Fruit fly (Drosophila melanogaster) whole organism, embryonic: Measurements from ENCODE around the gene Gdh.

Experiments used
- Antp ChIP-seq: fragments of 200-800 bp; sonication (Bioruptor generic); optimal IDR thresholded peaks from 3 replicates; lab custom pipeline; 2016; ENCODE audit warnings: missing biosample characterization, missing genetic modification characterization
- Awh ChIP-seq: fragments of 200-800 bp; sonication (Bioruptor generic); IDR thresholded peaks from 2 replicates; pipeline ENCODE4, ENCODE4 v1.3.6; 2022; ENCODE audit warnings: missing biosample characterization, missing genetic modification characterization
- CG10366 ChIP-seq: fragments of 200-800 bp; sonication (Bioruptor generic); IDR thresholded peaks from 2 replicates; pipeline ENCODE4 v1.3.6; 2022; ENCODE audit warnings: missing biosample characterization, missing genetic modification characterization
- CG11504 ChIP-seq: fragments of 200-800 bp; sonication (Bioruptor generic); optimal IDR thresholded peaks from 3 replicates; lab custom pipeline; 2019; ENCODE audit warnings: missing biosample characterization, mild to moderate bottlenecking, missing genetic modification characterization, moderate library complexity
- CG12299 ChIP-seq: fragments of 200-800 bp; sonication (Bioruptor generic); optimal IDR thresholded peaks from 2 replicates; lab custom pipeline; 2018; ENCODE audit warnings: missing biosample characterization, mild to moderate bottlenecking, missing genetic modification characterization
- CG12744 ChIP-seq: fragments of 200-800 bp; sonication (Bioruptor generic); optimal IDR thresholded peaks from 2 replicates; lab custom pipeline; 2016; ENCODE audit warnings: missing biosample characterization, missing genetic modification characterization
- CG12769 ChIP-seq: fragments of 200-800 bp; sonication (Bioruptor generic); optimal IDR thresholded peaks from 2 replicates; lab custom pipeline; 2019; ENCODE audit warnings: missing biosample characterization, mild to moderate bottlenecking, missing genetic modification characterization, moderate library complexity
- CG13287 ChIP-seq: fragments of 200-800 bp; sonication (Bioruptor generic); IDR thresholded peaks from 2 replicates; pipeline ENCODE4 v1.3.6; 2022; ENCODE audit warnings: missing biosample characterization, missing genetic modification characterization; ENCODE audit not compliant: partially characterized antibody
- CG1529 ChIP-seq: fragments of 200-800 bp; sonication (Bioruptor generic); optimal IDR thresholded peaks from 3 replicates; lab custom pipeline; 2018; ENCODE audit warnings: missing biosample characterization, missing genetic modification characterization
- CG17186 ChIP-seq: fragments of 200-800 bp; sonication (Bioruptor generic); optimal IDR thresholded peaks from 3 replicates; lab custom pipeline; 2017; ENCODE audit warnings: missing biosample characterization, missing genetic modification reagents, missing genetic modification characterization
- CG17361 ChIP-seq: fragments of 200-800 bp; sonication (Bioruptor generic); IDR thresholded peaks from 3 replicates; pipeline ENCODE4 v1.3.6; 2022; ENCODE audit warnings: missing biosample characterization, missing genetic modification characterization
- CG17385 ChIP-seq: fragments of 200-800 bp; sonication (Bioruptor generic); optimal IDR thresholded peaks from 3 replicates; lab custom pipeline; 2018; ENCODE audit warnings: missing biosample characterization, mild to moderate bottlenecking, missing genetic modification characterization
- CG17568 ChIP-seq: fragments of 200-800 bp; sonication (Bioruptor generic); optimal IDR thresholded peaks from 2 replicates; lab custom pipeline; 2018; ENCODE audit warnings: missing biosample characterization, mild to moderate bottlenecking, missing genetic modification characterization, moderate library complexity
- CG18599 ChIP-seq: fragments of 200-800 bp; sonication (Bioruptor generic); optimal IDR thresholded peaks from 3 replicates; lab custom pipeline; 2017; ENCODE audit warnings: missing biosample characterization, missing genetic modification characterization, mild to moderate bottlenecking, moderate library complexity, missing genetic modification reagents
- CG18764 ChIP-seq: fragments of 200-800 bp; sonication (Bioruptor generic); optimal IDR thresholded peaks from 3 replicates; lab custom pipeline; 2016; ENCODE audit warnings: missing biosample characterization, missing genetic modification characterization
- CG2116 ChIP-seq: fragments of 200-800 bp; sonication (Bioruptor generic); optimal IDR thresholded peaks from 3 replicates; lab custom pipeline; 2018; ENCODE audit warnings: missing biosample characterization, mild to moderate bottlenecking, missing genetic modification characterization
- CG3281 ChIP-seq: fragments of 200-800 bp; sonication (Bioruptor generic); optimal IDR thresholded peaks from 3 replicates; lab custom pipeline; 2017; ENCODE audit warnings: missing biosample characterization, mild to moderate bottlenecking, missing genetic modification characterization
- CG4707 ChIP-seq: fragments of 200-800 bp; sonication (Bioruptor generic); optimal IDR thresholded peaks from 2 replicates; lab custom pipeline; 2018; ENCODE audit warnings: missing biosample characterization, mild to moderate bottlenecking, missing genetic modification characterization, moderate library complexity
- CG6254 ChIP-seq: fragments of 200-800 bp; sonication (Bioruptor generic); optimal IDR thresholded peaks from 3 replicates; lab custom pipeline; 2017; ENCODE audit warnings: mild to moderate bottlenecking, missing biosample characterization, missing genetic modification reagents, missing genetic modification characterization
- CG6813 ChIP-seq: fragments of 200-800 bp; sonication (Bioruptor generic); optimal IDR thresholded peaks from 2 replicates; lab custom pipeline; 2017; ENCODE audit warnings: missing biosample characterization, missing genetic modification characterization, mild to moderate bottlenecking, moderate library complexity, missing genetic modification reagents
- CG7556 ChIP-seq: fragments of 200-800 bp; sonication (Bioruptor generic); optimal IDR thresholded peaks from 2 replicates; lab custom pipeline; 2017; ENCODE audit warnings: missing biosample characterization, mild to moderate bottlenecking, missing genetic modification characterization
- CG7839 ChIP-seq: fragments of 200-800 bp; sonication (Bioruptor generic); optimal IDR thresholded peaks from 3 replicates; lab custom pipeline; 2018; ENCODE audit warnings: missing biosample characterization, mild to moderate bottlenecking, missing genetic modification characterization, moderate library complexity
- CG7928 ChIP-seq: fragments of 200-800 bp; sonication (Bioruptor generic); optimal IDR thresholded peaks from 2 replicates; lab custom pipeline; 2017; ENCODE audit warnings: missing biosample characterization, mild to moderate bottlenecking, missing genetic modification characterization
- CG8290 ChIP-seq, 3 experiments: fragments of 200-800 bp; sonication (Bioruptor generic); optimal IDR thresholded peaks; 2 replicates each; lab custom pipeline; 2016 to 2019; ENCODE audit warnings: missing biosample characterization in 3 of 3, missing genetic modification characterization in 3 of 3, mild to moderate bottlenecking in 2 of 3, moderate library complexity in 1 of 3
- CG8359 ChIP-seq: fragments of 200-800 bp; sonication (Bioruptor generic); optimal IDR thresholded peaks from 2 replicates; lab custom pipeline; 2017; ENCODE audit warnings: missing biosample characterization, mild to moderate bottlenecking, missing genetic modification characterization, borderline replicate concordance
- D19A ChIP-seq: fragments of 200-800 bp; optimal IDR thresholded peaks from 3 replicates; lab custom pipeline; 2019; ENCODE audit warnings: missing biosample characterization, mild to moderate bottlenecking, missing genetic modification characterization, moderate library complexity
- Eip74EF ChIP-seq, 2 experiments: fragments of 200-800 bp in 1 of 2; fragments of >200 bp in 1 of 2; sonication (Bioruptor generic) in 1 of 2; optimal IDR thresholded peaks; 2 replicates each; lab custom pipeline; 2017 to 2019; ENCODE audit warnings: missing biosample characterization in 2 of 2, missing genetic modification characterization in 2 of 2, mild to moderate bottlenecking in 1 of 2, moderate library complexity in 1 of 2
- Ets65A ChIP-seq: fragments of 200-800 bp; sonication (Bioruptor generic); peaks from one replicate; lab custom pipeline; 2016; ENCODE audit warnings: missing biosample characterization, missing genetic modification characterization
- Ets97D ChIP-seq: fragments of 200-800 bp; sonication (Bioruptor generic); optimal IDR thresholded peaks from 3 replicates; lab custom pipeline; 2016; ENCODE audit warnings: missing biosample characterization, missing genetic modification characterization
- H2.0 ChIP-seq: fragments of 200-800 bp; sonication (Bioruptor generic); IDR thresholded peaks from 2 replicates; pipeline ENCODE4 v1.3.6; 2022; ENCODE audit warnings: missing biosample characterization, missing genetic modification characterization
- Hmx ChIP-seq: fragments of 200-800 bp; sonication (Bioruptor generic); optimal IDR thresholded peaks from 2 replicates; lab custom pipeline; 2016; ENCODE audit warnings: missing biosample characterization, missing genetic modification characterization
- Kr ChIP-seq: fragments of 200-800 bp; sonication (Bioruptor generic); optimal IDR thresholded peaks from 2 replicates; lab custom pipeline; 2017; ENCODE audit warnings: missing biosample characterization, mild to moderate bottlenecking, missing genetic modification characterization
- Opbp ChIP-seq: fragments of 200-800 bp; sonication (Bioruptor generic); IDR thresholded peaks from 3 replicates; pipeline ENCODE4 v1.3.6; 2022; ENCODE audit warnings: missing biosample characterization, missing genetic modification characterization; ENCODE audit not compliant: partially characterized antibody
- Sox102F ChIP-seq: fragments of 200-800 bp; sonication (Bioruptor generic); optimal IDR thresholded peaks from 2 replicates; lab custom pipeline; 2018; ENCODE audit warnings: missing biosample characterization, mild to moderate bottlenecking, missing genetic modification characterization, moderate library complexity
- ash1 ChIP-seq: fragments of 200-800 bp; sonication (Bioruptor generic); optimal IDR thresholded peaks from 2 replicates; lab custom pipeline; 2018; ENCODE audit warnings: missing biosample characterization, mild to moderate bottlenecking, missing genetic modification characterization
- ci ChIP-seq: fragments of 200-800 bp; sonication (Bioruptor generic); IDR thresholded peaks from 3 replicates; pipeline ENCODE4 v1.3.6; 2022; ENCODE audit warnings: missing biosample characterization, missing genetic modification characterization
- gce ChIP-seq: fragments of 200-800 bp; sonication (Bioruptor generic); IDR thresholded peaks from 3 replicates; pipeline ENCODE4 v1.3.6; 2022; ENCODE audit warnings: missing biosample characterization, missing genetic modification characterization
- gcm ChIP-seq: fragments of 200-800 bp; sonication (Bioruptor generic); optimal IDR thresholded peaks from 2 replicates; lab custom pipeline; 2019; ENCODE audit warnings: missing biosample characterization, mild to moderate bottlenecking, missing genetic modification characterization, moderate library complexity
- gem ChIP-seq: fragments of 200-800 bp; sonication (Bioruptor generic); optimal IDR thresholded peaks from 2 replicates; lab custom pipeline; 2019; ENCODE audit warnings: missing biosample characterization, mild to moderate bottlenecking, missing genetic modification characterization, moderate library complexity
- her ChIP-seq: fragments of 200-800 bp; sonication (Bioruptor generic); optimal IDR thresholded peaks from 2 replicates; lab custom pipeline; 2016; ENCODE audit warnings: missing biosample characterization, missing genetic modification characterization
- nau ChIP-seq: fragments of 200-800 bp; sonication (Bioruptor generic); optimal IDR thresholded peaks from 3 replicates; lab custom pipeline; 2017; ENCODE audit warnings: missing biosample characterization, mild to moderate bottlenecking, missing genetic modification characterization, missing genetic modification reagents
- org-1 ChIP-seq: fragments of 200-800 bp; sonication (Bioruptor generic); optimal IDR thresholded peaks from 2 replicates; lab custom pipeline; 2017; ENCODE audit warnings: missing biosample characterization, missing genetic modification characterization
- p53 ChIP-seq: fragments of 200-800 bp; sonication (Bioruptor generic); optimal IDR thresholded peaks from 2 replicates; lab custom pipeline; 2016; ENCODE audit warnings: missing biosample characterization, missing genetic modification characterization
- pb ChIP-seq: fragments of 200-800 bp; sonication (Bioruptor generic); optimal IDR thresholded peaks from 3 replicates; lab custom pipeline; 2016; ENCODE audit warnings: missing biosample characterization, missing genetic modification characterization
- peb ChIP-seq: fragments of 200-800 bp; sonication (Bioruptor generic); IDR thresholded peaks from 2 replicates; pipeline ENCODE4 v1.3.6; 2022; ENCODE audit warnings: missing biosample characterization, missing genetic modification characterization
- sqz ChIP-seq: fragments of 200-800 bp; sonication (Bioruptor generic); optimal IDR thresholded peaks from 3 replicates; lab custom pipeline; 2018; ENCODE audit warnings: missing biosample characterization, mild to moderate bottlenecking, missing genetic modification characterization
- ssp ChIP-seq: fragments of 200-800 bp; sonication (Bioruptor generic); IDR thresholded peaks from 2 replicates; pipeline ENCODE4 v1.3.6; 2022; ENCODE audit warnings: missing biosample characterization, missing genetic modification characterization
- zen ChIP-seq: fragments of 200-800 bp; sonication (Bioruptor generic); optimal IDR thresholded peaks from 3 replicates; lab custom pipeline; 2018; ENCODE audit warnings: missing biosample characterization, mild to moderate bottlenecking, missing genetic modification characterization, moderate library complexity
- zfh2 ChIP-seq: fragments of 200-800 bp; sonication (Bioruptor generic); optimal IDR thresholded peaks from 2 replicates; lab custom pipeline; 2016; ENCODE audit warnings: missing biosample characterization, missing genetic modification characterization

Gdh gene

DNA sequence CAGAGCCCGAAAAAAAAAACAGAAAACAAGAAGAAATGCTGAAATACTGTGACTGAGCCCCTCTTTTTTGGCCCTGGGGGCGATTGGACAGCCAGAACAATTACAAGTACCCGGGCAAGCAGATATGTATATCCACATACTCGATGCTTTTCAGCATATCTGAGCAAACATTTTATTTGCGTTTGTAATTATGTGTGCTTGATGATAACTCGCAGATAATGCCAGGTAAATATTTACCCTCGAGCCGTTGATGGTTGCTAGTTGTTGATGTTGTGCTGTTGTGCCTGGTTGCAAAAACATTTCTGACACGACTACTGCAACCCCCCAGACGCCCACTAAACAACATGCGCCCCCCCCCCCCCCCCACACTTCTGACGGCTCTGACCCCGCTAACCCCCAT, 23.5 kb downstream of the Gdh start (continued):
- no peak for TF ChIP-seq CG17186 (GFP tag; lab: Kevin White, UChicago)
- 0 out of 3 replicates have a peak, but pooled peaks have one; percentile 28 for TF ChIP-seq gce (GFP tag; lab: Robert Waterston, UW)
- peak; percentile 25 for TF ChIP-seq CG11504 (tag; lab: Kevin White, UChicago)
- peak; percentile 29 for TF ChIP-seq CG7556 (GFP tag; lab: Kevin White, UChicago)
- TF ChIP-seq ci (GFP tag; lab: Robert Waterston, UW), result peak; percentile 69; the same call in 1 of the 3 replicates
- peak; percentile 4 for TF ChIP-seq D19A (tag; lab: Kevin White, UChicago)
- peak; percentile 61 for TF ChIP-seq CG17385 (GFP tag; lab: Kevin White, UChicago)
- peak; percentile 21 for TF ChIP-seq CG1529 (GFP tag; lab: Kevin White, UChicago)
- peak; percentile 56 for TF ChIP-seq CG12769
- TF ChIP-seq CG18599 (GFP tag; lab: Kevin White, UChicago), result peak; percentile 74
- TF ChIP-seq zfh2 (GFP tag; lab: Kevin White, UChicago), result no peak
- peak; percentile 47 for TF ChIP-seq org-1 (GFP tag; lab: Kevin White, UChicago)
- peak; percentile 21 for TF ChIP-seq CG12299
- TF ChIP-seq p53 (GFP tag; lab: Kevin White, UChicago), result no peak
- no peak for TF ChIP-seq pb (GFP tag; lab: Kevin White, UChicago)
- no peak for TF ChIP-seq Hmx (GFP tag; lab: Kevin White, UChicago)
- peak; percentile 72 for TF ChIP-seq CG17568 (GFP tag; lab: Kevin White, UChicago)
- peak; percentile 59; the same call in 1 of the 2 replicates for TF ChIP-seq Awh
- TF ChIP-seq CG8359, result no peak
- no peak for TF ChIP-seq CG18764 (GFP tag; lab: Kevin White, UChicago)
- TF ChIP-seq nau, result peak; percentile 79
- TF ChIP-seq Kr (GFP tag; lab: Kevin White, UChicago), result peak; percentile 45
- TF ChIP-seq CG13287 (GFP tag; lab: Robert Waterston, UW), result no peak
- peak; percentile 21 for TF ChIP-seq CG6254
- TF ChIP-seq sqz (GFP tag; lab: Kevin White, UChicago), result peak; percentile 62
- TF ChIP-seq peb (GFP tag; lab: Robert Waterston, UW), result no peak
- TF ChIP-seq CG2116 (GFP tag; lab: Kevin White, UChicago), result no peak
- peak; percentile 32 for TF ChIP-seq CG4707 (GFP tag; lab: Kevin White, UChicago)
- peak; percentile 72 for TF ChIP-seq CG3281
- no peak for TF ChIP-seq CG8290 (GFP tag; optimal IDR thresholded peaks at IDR 0.05; lab: Kevin White, UChicago)
- peak in 1 of 2 experiments; percentile 84 for TF ChIP-seq CG8290 (tag; optimal IDR thresholded peaks at IDR 0.05; lab: Kevin White, UChicago)
- 0 out of 3 replicates have a peak, but pooled peaks have one; percentile 16 for TF ChIP-seq CG17361
- TF ChIP-seq Ets97D, result no peak
- TF ChIP-seq gem (tag; lab: Kevin White, UChicago), result peak; percentile 43
- peak; percentile 10 for TF ChIP-seq Sox102F (GFP tag; lab: Kevin White, UChicago)
- TF ChIP-seq Ets65A, result no peak
- peak; percentile 20 for TF ChIP-seq CG7839 (tag; lab: Kevin White, UChicago)
- peak; percentile 0 for TF ChIP-seq gcm (GFP tag; lab: Kevin White, UChicago)
- no peak for TF ChIP-seq CG12744 (GFP tag; lab: Kevin White, UChicago)
- no peak; the same call in 1 of the 2 replicates for TF ChIP-seq CG10366 (GFP tag; lab: Robert Waterston, UW)
- no peak for TF ChIP-seq Opbp (GFP tag; lab: Robert Waterston, UW)
- no peak for TF ChIP-seq H2.0 (GFP tag; lab: Robert Waterston, UW)
- TF ChIP-seq her (GFP tag; lab: Kevin White, UChicago), result no peak
- no peak for TF ChIP-seq ash1 (GFP tag; lab: Kevin White, UChicago)
- peak; percentile 26 for TF ChIP-seq CG7928 (GFP tag; lab: Kevin White, UChicago)
- no peak for TF ChIP-seq Antp (GFP tag; lab: Kevin White, UChicago)
- no peak for TF ChIP-seq ssp (GFP tag; lab: Robert Waterston, UW)
- TF ChIP-seq zen (tag; lab: Kevin White, UChicago), result no peak
- TF ChIP-seq Eip74EF (GFP tag; optimal IDR thresholded peaks at IDR 0.05; lab: Kevin White, UChicago), result peak in 1 of 2 experiments; percentile 28
- TF ChIP-seq CG6813 (GFP tag; lab: Kevin White, UChicago), result peak; percentile 80
